Fruit fly (Drosophila melanogaster): ENCODE data around the gene CG13699.

- no peak for TF ChIP-seq usp (GFP tag; optimal IDR thresholded peaks at IDR 0.05)
- TF ChIP-seq pan (optimal IDR thresholded peaks at IDR 0.05): no peak
- TF ChIP-seq EcR (GFP tag; optimal IDR thresholded peaks at IDR 0.05): no peak
- TF ChIP-seq Dll (optimal IDR thresholded peaks at IDR 0.05): no peak
- no peak for TF ChIP-seq psq (optimal IDR thresholded peaks at IDR 0.05)
These were observed 25.3 kb upstream of the CG13699 start for dm6 chr3L:18187472-18188089.

All from whole organism.